Worm (Caenorhabditis elegans): ENCODE results near the gene C06E1.11.

DNA sequence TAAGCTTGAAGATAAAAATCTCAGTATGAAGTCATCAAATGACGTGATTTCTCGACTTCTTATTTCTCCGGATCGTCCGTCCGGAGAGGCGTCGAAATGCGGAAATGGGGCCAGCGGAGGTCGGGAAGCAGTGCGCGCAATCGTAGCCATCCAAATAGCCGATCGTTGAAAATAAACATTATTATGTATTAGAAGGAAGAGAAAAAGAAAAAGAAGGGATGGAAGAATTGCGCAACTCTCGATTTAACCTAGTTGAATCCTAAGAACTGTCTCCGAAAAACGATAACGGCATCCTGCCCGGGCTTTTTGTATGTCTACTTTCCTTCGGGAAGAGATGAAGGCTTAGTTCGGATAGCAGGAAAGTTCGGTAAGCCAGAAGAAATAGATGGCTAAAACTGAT lies 14.3 kb downstream of the C06E1.11 start:
- TF ChIP-seq ceh-39 (tag; optimal IDR thresholded peaks at IDR 0.05) (no peak), ceh-83 (GFP tag; optimal IDR thresholded peaks at IDR 0.05) (no peak), drap-1 (GFP tag; optimal IDR thresholded peaks at IDR 0.05) (no peak), pha-4 (tag; optimal IDR thresholded peaks at IDR 0.05) (no peak), bed-3 (GFP tag; optimal IDR thresholded peaks at IDR 0.05) (no peak), ceh-43 (GFP tag; optimal IDR thresholded peaks at IDR 0.05) (no peak), unc-62 (GFP tag; optimal IDR thresholded peaks at IDR 0.05) (no peak), nhr-12 (tag; optimal IDR thresholded peaks at IDR 0.05) (no peak), elt-1 (tag; optimal IDR thresholded peaks at IDR 0.05; ENCODE audit: borderline replicate concordance, insufficient read depth) (no peak)

All from whole organism, mixed stage, embryonic.